Fruit fly (Drosophila melanogaster) whole organism, wandering third instar larva: ENCODE data around the gene Bet1.
A peak's percentile ranks its signal among the peaks of the same experiment; 100 is the strongest.

ENCODE experiments used
- Dfd ChIP-seq: fragments of >200 bp; optimal IDR thresholded peaks from 2 replicates; lab custom pipeline; 2017; ENCODE audit warnings: missing biosample characterization, missing genetic modification characterization
- HLH106 ChIP-seq: fragments of 200-800 bp; optimal IDR thresholded peaks from 3 replicates; lab custom pipeline; 2019; ENCODE audit warnings: missing biosample characterization, mild to moderate bottlenecking, missing genetic modification characterization, moderate library complexity
- Hnf4 ChIP-seq: fragments of 200-800 bp; sonication (Bioruptor generic); optimal IDR thresholded peaks from 2 replicates; lab custom pipeline; 2016; ENCODE audit warnings: missing biosample characterization, mild to moderate bottlenecking, missing genetic modification characterization
- Hr83 ChIP-seq: fragments of 200-300 bp; sonication (Bioruptor generic); optimal IDR thresholded peaks from 2 replicates; lab custom pipeline; 2016; ENCODE audit warnings: missing biosample characterization, mild to moderate bottlenecking, missing genetic modification characterization, moderate library complexity; ENCODE audit not compliant: poor library complexity, severe bottlenecking
- Jra ChIP-seq: sonication (Bioruptor generic); optimal IDR thresholded peaks from 2 replicates; lab custom pipeline; 2016; ENCODE audit warnings: missing biosample characterization, missing genetic modification characterization
- Myc ChIP-seq: fragments of >200 bp; optimal IDR thresholded peaks from 2 replicates; lab custom pipeline; 2017
- OdsH ChIP-seq: fragments of 200-800 bp; sonication (Bioruptor generic); optimal IDR thresholded peaks from 2 replicates; lab custom pipeline; 2016; ENCODE audit warnings: missing biosample characterization, mild to moderate bottlenecking, missing genetic modification characterization
- Rel ChIP-seq, 2 experiments: fragments of 200-800 bp; sonication (Bioruptor generic) in 1 of 2; optimal IDR thresholded peaks; 2 replicates in 1 of 2; 3 replicates in 1 of 2; lab custom pipeline; 2016 to 2019; ENCODE audit warnings: mild to moderate bottlenecking in 2 of 2, missing biosample characterization in 2 of 2, missing genetic modification characterization in 2 of 2, moderate library complexity in 1 of 2
- Sp1 ChIP-seq: fragments of 200-800 bp; sonication (Bioruptor generic); optimal IDR thresholded peaks from 3 replicates; lab custom pipeline; 2019; ENCODE audit warnings: missing biosample characterization, mild to moderate bottlenecking, missing genetic modification characterization, moderate library complexity
- Vsx2 ChIP-seq: fragments of 200-300, 225-300 bp; sonication (Bioruptor generic); optimal IDR thresholded peaks from 2 replicates; lab custom pipeline; 2018; ENCODE audit warnings: missing biosample characterization, missing genetic modification characterization; ENCODE audit not compliant: partially characterized antibody
- dl ChIP-seq, 2 experiments: fragments of 175-275, 200-275 bp in 1 of 2; fragments of 200-275 bp in 1 of 2; sonication (Bioruptor generic); optimal IDR thresholded peaks; lab custom pipeline; 2018; ENCODE audit warnings: mild to moderate bottlenecking in 2 of 2, missing biosample characterization in 2 of 2, missing genetic modification characterization in 2 of 2, moderate library complexity in 2 of 2; ENCODE audit not compliant: partially characterized antibody in 2 of 2, insufficient read depth in 1 of 2
- dsf ChIP-seq: sonication (Bioruptor generic); optimal IDR thresholded peaks from 2 replicates; lab custom pipeline; 2016; ENCODE audit warnings: missing biosample characterization, missing genetic modification characterization, borderline replicate concordance
- ey ChIP-seq: fragments of 200-800 bp; sonication (Bioruptor generic); optimal IDR thresholded peaks from 2 replicates; lab custom pipeline; 2016; ENCODE audit warnings: missing biosample characterization, missing genetic modification characterization
- foxo ChIP-seq, 2 experiments: fragments of 200-800 bp; sonication (Bioruptor generic); optimal IDR thresholded peaks; 2 replicates in 1 of 2; 3 replicates in 1 of 2; lab custom pipeline; 2016 to 2017; ENCODE audit warnings: missing biosample characterization in 2 of 2, missing genetic modification characterization in 2 of 2
- fru ChIP-seq: fragments of 200-800 bp; sonication (Bioruptor generic); optimal IDR thresholded peaks from 3 replicates; lab custom pipeline; 2016; ENCODE audit warnings: missing biosample characterization, mild to moderate bottlenecking, missing genetic modification characterization
- h ChIP-seq: fragments of 200-800 bp; sonication (Bioruptor generic); optimal IDR thresholded peaks from 3 replicates; lab custom pipeline; 2016; ENCODE audit warnings: missing biosample characterization, mild to moderate bottlenecking, missing genetic modification characterization
- jim ChIP-seq: fragments of 175-275, 200-325 bp; sonication (Bioruptor generic); optimal IDR thresholded peaks from 2 replicates; lab custom pipeline; 2016; ENCODE audit warnings: missing biosample characterization, mild to moderate bottlenecking, missing genetic modification characterization
- rgr ChIP-seq: fragments of 200-800 bp; sonication (Bioruptor generic); optimal IDR thresholded peaks from 3 replicates; lab custom pipeline; 2016; ENCODE audit warnings: missing biosample characterization, mild to moderate bottlenecking, missing genetic modification characterization
- sage ChIP-seq: fragments of 200-800 bp; sonication (Bioruptor generic); optimal IDR thresholded peaks from 2 replicates; lab custom pipeline; 2016; ENCODE audit warnings: missing biosample characterization, mild to moderate bottlenecking, missing genetic modification characterization
- sv ChIP-seq: fragments of 200-800 bp; sonication (Bioruptor generic); optimal IDR thresholded peaks from 3 replicates; lab custom pipeline; 2016; ENCODE audit warnings: missing biosample characterization, missing genetic modification characterization
- tai ChIP-seq: sonication (Bioruptor generic); optimal IDR thresholded peaks from 2 replicates; lab custom pipeline; 2016; ENCODE audit warnings: missing biosample characterization, missing genetic modification characterization

The Bet1 gene

DNA sequence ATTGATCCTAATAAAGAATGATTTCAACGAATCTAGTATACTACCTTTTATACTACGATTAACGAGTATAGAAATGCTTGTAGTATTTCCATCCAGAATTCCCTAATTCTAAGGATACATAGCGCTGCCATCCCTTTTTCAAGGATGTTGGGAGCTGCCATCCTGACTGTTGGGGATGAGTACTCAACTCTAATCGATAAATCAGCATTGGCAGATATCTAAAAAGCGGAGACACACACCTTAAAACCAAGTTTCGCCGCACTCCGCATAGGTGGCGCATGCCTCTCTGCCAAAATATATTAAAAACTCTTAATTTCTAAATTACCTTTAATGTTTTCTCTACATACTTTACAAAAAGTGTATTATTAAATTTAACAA lies 33.0 kb downstream of the Bet1 start, which contains the start of gene fal:
Gene fal, plus strand, starts transcription at position 330 of the 378 bp plus-strand sequence.
- TF ChIP-seq sv (GFP tag; lab: Kevin White, UChicago) (peak; percentile 47), tai (GFP tag; lab: Kevin White, UChicago) (no peak), rgr (GFP tag; lab: Kevin White, UChicago) (no peak), sage (GFP tag; lab: Kevin White, UChicago) (no peak), Rel (GFP tag; optimal IDR thresholded peaks at IDR 0.05; lab: Kevin White, UChicago) (no peak), Rel (tag; optimal IDR thresholded peaks at IDR 0.05; lab: Kevin White, UChicago) (no peak), Hr83 (GFP tag; lab: Kevin White, UChicago) (no peak), Hnf4 (peak; percentile 10), Dfd (GFP tag; lab: Kevin White, UChicago) (no peak), HLH106 (tag; lab: Kevin White, UChicago) (peak; percentile 23), ey (GFP tag; lab: Kevin White, UChicago) (no peak), Vsx2 (GFP tag; lab: Kevin White, UChicago) (no peak), Myc (lab: Kevin White, UChicago) (peak; percentile 71), jim (GFP tag; lab: Kevin White, UChicago) (no peak), OdsH (GFP tag; lab: Kevin White, UChicago) (no peak)

- peak; percentile 61 for TF ChIP-seq tai (GFP tag; lab: Kevin White, UChicago)
- no peak for TF ChIP-seq HLH106 (tag; lab: Kevin White, UChicago)
- no peak for TF ChIP-seq fru
- TF ChIP-seq rgr (GFP tag; lab: Kevin White, UChicago): no peak
- peak; percentile 24 for TF ChIP-seq Sp1
- TF ChIP-seq h: peak; percentile 41
- no peak for TF ChIP-seq Rel (GFP tag; optimal IDR thresholded peaks at IDR 0.05; lab: Kevin White, UChicago)
- peak; percentile 73 for TF ChIP-seq Rel (tag; optimal IDR thresholded peaks at IDR 0.05; lab: Kevin White, UChicago)
- no peak for TF ChIP-seq dl (GFP tag; optimal IDR thresholded peaks at IDR 0.05; lab: Kevin White, UChicago; ENCODE audit: insufficient read depth in 1 of 2, partially characterized antibody in 2 of 2)
- peak; percentile 44 for TF ChIP-seq Jra (GFP tag; lab: Kevin White, UChicago)
- no peak for TF ChIP-seq dsf (GFP tag; lab: Kevin White, UChicago)
- TF ChIP-seq foxo (GFP tag; optimal IDR thresholded peaks at IDR 0.05; lab: Kevin White, UChicago): peak in 1 of 2 experiments; percentile 27
Observed at dm6 chr3L:19294613-19295299, 33.6 kb downstream of the Bet1 start.
